Fruit fly (Drosophila melanogaster): ENCODE results near the gene CG5555.

The CG5555 gene

dm6 chr3R:19226137-19226873 is 46.0 kb upstream of the CG5555 start, which contains the start of gene vib (continued):
- TF ChIP-seq CG4404 (GFP tag; IDR thresholded peaks at IDR 0.05) (no peak), CG32767 (GFP tag; IDR thresholded peaks at IDR 0.05) (peak; percentile 54; the same call in 1 of the 2 replicates), Oli (tag; optimal IDR thresholded peaks at IDR 0.05) (peak; percentile 33), Dek (tag; optimal IDR thresholded peaks at IDR 0.05) (peak; percentile 46), CG12942 (GFP tag; optimal IDR thresholded peaks at IDR 0.05) (peak; percentile 9), pfk (GFP tag; optimal IDR thresholded peaks at IDR 0.05) (no peak), pum (GFP tag; optimal IDR thresholded peaks at IDR 0.05) (no peak), gcm2 (GFP tag; optimal IDR thresholded peaks at IDR 0.05) (no peak), CG3726 (GFP tag; IDR thresholded peaks at IDR 0.05) (no peak), dan (GFP tag; IDR thresholded peaks at IDR 0.05) (no peak), Kr (GFP tag; optimal IDR thresholded peaks at IDR 0.05) (no peak), CG8944 (GFP tag; optimal IDR thresholded peaks at IDR 0.05) (no peak), tin (GFP tag; optimal IDR thresholded peaks at IDR 0.05) (peak; percentile 45), CG18011 (GFP tag; optimal IDR thresholded peaks at IDR 0.05) (no peak), ems (GFP tag; optimal IDR thresholded peaks at IDR 0.05) (peak; percentile 16), CG30020 (tag; optimal IDR thresholded peaks at IDR 0.05) (no peak), CG10462 (GFP tag; optimal IDR thresholded peaks at IDR 0.05) (no peak), CG6683 (GFP tag; optimal IDR thresholded peaks at IDR 0.05) (no peak), peb (GFP tag; IDR thresholded peaks at IDR 0.05) (peak; percentile 12; the same call in 1 of the 2 replicates), br (optimal IDR thresholded peaks at IDR 0.05) (no peak), CG10431 (GFP tag; optimal IDR thresholded peaks at IDR 0.05) (no peak), CG17385 (GFP tag; optimal IDR thresholded peaks at IDR 0.05) (no peak), Trl (optimal IDR thresholded peaks at IDR 0.05) (no peak), Trl (GFP tag; optimal IDR thresholded peaks at IDR 0.05) (no peak), CG34224 (GFP tag; IDR thresholded peaks at IDR 0.05; ENCODE audit: partially characterized antibody) (peak; percentile 89), CG31388 (GFP tag; optimal IDR thresholded peaks at IDR 0.05) (no peak), CG18476 (GFP tag; optimal IDR thresholded peaks at IDR 0.05) (no peak), Rfx (GFP tag; IDR thresholded peaks at IDR 0.05) (peak; percentile 77), gcm (GFP tag; optimal IDR thresholded peaks at IDR 0.05) (peak; percentile 52), Lhr (GFP tag; optimal IDR thresholded peaks at IDR 0.05) (peak; percentile 32), CG7987 (GFP tag; optimal IDR thresholded peaks at IDR 0.05) (peak; percentile 60), CG10267 (tag; optimal IDR thresholded peaks at IDR 0.05) (peak; percentile 75), CG12769 (tag; optimal IDR thresholded peaks at IDR 0.05) (no peak), CG10274 (GFP tag; optimal IDR thresholded peaks at IDR 0.05) (no peak), fd3F (GFP tag; optimal IDR thresholded peaks at IDR 0.05) (peak; percentile 0), sd (tag; optimal IDR thresholded peaks at IDR 0.05) (no peak), run (tag; optimal IDR thresholded peaks at IDR 0.05) (no peak), NfI (GFP tag; optimal IDR thresholded peaks at IDR 0.05) (peak; percentile 60), CG7839 (tag; optimal IDR thresholded peaks at IDR 0.05) (no peak), CG10543 (GFP tag; optimal IDR thresholded peaks at IDR 0.05) (peak; percentile 32), oc (tag; optimal IDR thresholded peaks at IDR 0.05) (peak; percentile 14), CG1024 (GFP tag; IDR thresholded peaks at IDR 0.05) (0 out of 2 replicates have a peak, but pooled peaks have one; percentile 34), her (GFP tag; optimal IDR thresholded peaks at IDR 0.05) (peak; percentile 45), CG17802 (tag; optimal IDR thresholded peaks at IDR 0.05) (peak; percentile 6), lola (GFP tag; optimal IDR thresholded peaks at IDR 0.05) (peak in 1 of 3 experiments; percentile 8), bigmax (GFP tag; optimal IDR thresholded peaks at IDR 0.05) (no peak), tna (GFP tag; IDR thresholded peaks at IDR 0.05; ENCODE audit: partially characterized antibody) (peak; percentile 96), HmgD (GFP tag; optimal IDR thresholded peaks at IDR 0.05) (no peak), CG1647 (GFP tag; optimal IDR thresholded peaks at IDR 0.05) (peak; percentile 19), sr (GFP tag; IDR thresholded peaks at IDR 0.05) (no peak)
